Worm (Caenorhabditis elegans) whole organism, early embryonic: ENCODE results near the gene igcm-1.

Experiments used
- ama-1 ChIP-seq: fragments of 150-350 bp; optimal IDR thresholded peaks from 2 replicates; lab custom pipeline; 2014
- ets-7 ChIP-seq: sonication (generic microtip); optimal IDR thresholded peaks from 2 replicates; lab custom pipeline; 2016; ENCODE audit warnings: missing genotype, missing genetic modification characterization, missing compliant biosample characterization
- flt-1 ChIP-seq: fragments of 200-800 bp; sonication (Bioruptor generic); IDR thresholded peaks from 2 replicates; pipeline ENCODE4 v1.3.6; 2022; ENCODE audit warnings: missing genetic modification characterization, missing compliant biosample characterization
- hmbx-1 ChIP-seq: sonication (generic microtip); optimal IDR thresholded peaks from 2 replicates; lab custom pipeline; 2016; ENCODE audit warnings: mild to moderate bottlenecking, missing genetic modification characterization, missing compliant biosample characterization
- pes-1 ChIP-seq: fragments of 200-800 bp; sonication (Bioruptor generic); IDR thresholded peaks from 2 replicates; pipeline ENCODE4 v1.3.6; 2022; ENCODE audit warnings: missing genetic modification reagents, missing genetic modification characterization, missing compliant biosample characterization
- tra-4 ChIP-seq: sonication (generic microtip); optimal IDR thresholded peaks from 2 replicates; lab custom pipeline; 2017; ENCODE audit warnings: missing genetic modification characterization, missing compliant biosample characterization

DNA sequence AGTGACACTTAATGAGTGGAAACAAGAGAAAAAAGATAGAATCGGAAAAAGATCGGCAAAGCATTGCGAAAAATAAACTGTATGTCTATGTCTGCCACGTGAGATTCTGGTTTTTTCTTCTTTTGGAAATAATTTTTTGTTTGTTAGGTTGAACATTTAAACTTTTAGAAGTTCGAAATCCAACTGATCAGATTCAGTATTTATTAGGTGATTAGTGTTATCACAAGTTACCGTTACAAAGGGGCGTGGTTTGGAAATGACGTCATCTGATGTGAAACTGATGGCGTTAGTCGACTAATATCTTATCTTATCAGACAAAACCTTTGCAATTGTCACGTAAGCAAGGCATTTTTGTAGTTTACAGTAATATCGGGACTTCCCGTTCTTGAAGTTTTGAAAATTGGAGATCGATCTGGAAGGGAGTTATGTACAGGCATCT lies 13.0 kb upstream of the igcm-1 start:
- TF ChIP-seq ets-7 (tag; lab: Kevin White, UChicago), result no peak
- TF ChIP-seq hmbx-1 (tag; lab: Kevin White, UChicago), result no peak
- no peak for TF ChIP-seq ama-1 (lab: Kevin White, UChicago)
- TF ChIP-seq pes-1, result no peak
- TF ChIP-seq tra-4 (tag; lab: Kevin White, UChicago), result no peak
- no peak for TF ChIP-seq flt-1 (GFP tag; lab: Robert Waterston, UW)
